Worm (Caenorhabditis elegans) whole organism, L3 larva: Measurements from ENCODE around the gene C56G3.2.
A peak's percentile ranks its signal among the peaks of the same experiment; 100 is the strongest.

Experiments
- aly-2 ChIP-seq: fragments of 150-350 bp; optimal IDR thresholded peaks from 2 replicates; lab custom pipeline; 2014; ENCODE audit warnings: missing biosample characterization, missing genetic modification characterization
- elt-1 ChIP-seq: fragments of 150-350 bp; optimal IDR thresholded peaks from 2 replicates; lab custom pipeline; 2014; ENCODE audit warnings: missing biosample characterization, missing genetic modification characterization
- elt-2 ChIP-seq: sonication (generic microtip); optimal IDR thresholded peaks from 2 replicates; lab custom pipeline; 2016; ENCODE audit warnings: missing genetic modification reagents, mild to moderate bottlenecking, missing genetic modification characterization, missing compliant biosample characterization
- lin-39 ChIP-seq: fragments of 150-350 bp; optimal IDR thresholded peaks from 2 replicates; lab custom pipeline; 2018; ENCODE audit warnings: missing biosample characterization, missing genetic modification reagents, missing genetic modification characterization
- nhr-11 ChIP-seq: fragments of 150-350 bp; optimal IDR thresholded peaks from 2 replicates; lab custom pipeline; 2014; ENCODE audit warnings: missing biosample characterization, missing genetic modification characterization
- nhr-28 ChIP-seq: fragments of 150-350 bp; optimal IDR thresholded peaks from 2 replicates; lab custom pipeline; 2014; ENCODE audit warnings: missing biosample characterization, missing genetic modification characterization
- pqm-1 ChIP-seq: fragments of 150-350 bp; optimal IDR thresholded peaks from 2 replicates; lab custom pipeline; 2017; ENCODE audit warnings: missing biosample characterization, missing genetic modification characterization, inconsistent platforms
- snpc-4 ChIP-seq: fragments of 150-350 bp; optimal IDR thresholded peaks from 2 replicates; lab custom pipeline; 2014; ENCODE audit warnings: missing biosample characterization, missing genetic modification characterization

DNA sequence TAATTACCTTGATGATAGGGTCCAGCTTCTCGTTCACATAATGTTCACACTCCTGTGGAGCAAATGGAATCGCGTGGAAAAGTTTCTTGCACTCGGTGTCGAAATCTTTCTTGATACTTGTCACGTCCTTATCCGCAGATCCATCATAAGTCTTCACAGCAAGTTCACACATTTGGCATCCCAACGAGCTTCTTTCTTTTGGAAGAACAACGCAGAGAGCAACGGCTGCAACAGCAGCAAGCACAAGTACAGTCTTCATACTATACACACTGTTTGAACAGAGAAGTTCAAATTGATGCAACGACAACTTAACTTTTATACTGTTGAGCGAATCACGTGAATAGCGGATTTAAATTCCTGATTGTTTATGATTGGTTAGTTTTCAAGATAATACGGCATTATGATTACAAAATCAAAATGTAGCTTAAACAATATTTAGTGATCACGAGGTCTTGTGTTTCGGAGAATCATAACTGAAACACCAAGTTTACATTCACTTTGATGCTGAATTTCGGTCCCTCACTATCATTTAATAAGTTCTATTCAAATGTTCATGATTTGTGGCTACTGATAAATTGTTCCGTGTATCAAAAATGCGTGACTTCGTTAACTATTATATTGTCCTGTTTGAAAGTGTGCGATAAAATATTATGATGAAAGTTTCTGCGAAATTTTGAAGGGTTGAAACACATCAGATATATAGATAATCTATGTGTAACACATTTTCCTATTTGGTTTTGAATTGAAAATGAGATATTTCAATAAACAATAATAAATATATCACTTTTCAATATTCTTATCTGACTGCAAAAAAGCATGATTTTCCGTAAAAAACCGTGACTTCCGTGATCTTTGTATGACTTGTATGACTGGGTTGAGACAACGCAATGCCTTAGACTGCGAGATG lies 48.6 kb upstream of the C56G3.2 start, which contains the start of the genes spp-2 and spp-6:
- TF ChIP-seq lin-39 = no peak
- no peak for TF ChIP-seq nhr-11
- TF ChIP-seq snpc-4 (tag; lab: Kevin White, UChicago) = no peak
- TF ChIP-seq pqm-1 (tag; lab: Kevin White, UChicago) = peak; percentile 85
- TF ChIP-seq elt-2 (tag; lab: Kevin White, UChicago) = peak; percentile 90
- TF ChIP-seq nhr-28 (tag; lab: Kevin White, UChicago) = no peak
- TF ChIP-seq aly-2 (tag; lab: Kevin White, UChicago) = no peak
- TF ChIP-seq elt-1 (tag; lab: Kevin White, UChicago) = no peak
